Fruit fly (Drosophila melanogaster): ENCODE results near the gene chas.

DNA sequence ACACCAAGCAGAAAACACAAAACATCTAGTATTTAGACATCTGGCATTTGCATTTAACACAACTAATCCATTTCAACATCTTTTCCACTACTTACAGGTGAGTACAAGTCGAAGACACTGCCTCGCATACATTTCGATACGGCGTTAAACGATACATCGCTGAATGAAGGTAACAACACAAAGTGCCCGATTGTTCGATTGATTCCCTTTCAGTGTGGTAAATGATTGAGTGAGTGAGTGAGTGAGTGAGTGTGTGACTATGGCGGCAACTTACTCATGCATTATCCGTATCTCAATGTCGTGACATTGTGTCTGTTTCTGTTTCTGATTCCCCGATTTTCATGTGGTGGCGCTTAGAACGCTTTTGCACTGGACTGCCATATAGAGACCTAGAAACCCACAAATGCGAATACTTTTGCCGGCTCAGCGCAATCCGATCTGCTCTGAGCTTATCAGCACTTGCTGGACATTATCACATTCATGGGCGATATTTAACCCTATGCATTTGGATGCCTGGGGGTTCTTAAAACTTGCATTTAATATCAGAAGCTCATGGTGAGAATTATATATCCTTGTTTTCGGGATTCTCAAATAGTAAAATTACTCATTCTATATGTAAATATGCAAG is 37.7 kb upstream of the chas start:
- TF ChIP-seq psq (optimal IDR thresholded peaks at IDR 0.05) = no peak
- TF ChIP-seq Dll (optimal IDR thresholded peaks at IDR 0.05) = no peak

Measured in whole organism.